Worm (Caenorhabditis elegans): ENCODE results near the gene ppgn-1.

ppgn-1 gene

ce11 chrIV:2311554-2311953 is 37.2 kb downstream of the ppgn-1 start:
- no peak for TF ChIP-seq snpc-4 (tag; optimal IDR thresholded peaks at IDR 0.05)
- no peak for TF ChIP-seq nhr-77 (tag; optimal IDR thresholded peaks at IDR 0.05)
- TF ChIP-seq lin-15B (tag; optimal IDR thresholded peaks at IDR 0.05): peak; percentile 18
- no peak for TF ChIP-seq nhr-237 (tag; optimal IDR thresholded peaks at IDR 0.05)
- no peak for TF ChIP-seq skn-1 (tag; optimal IDR thresholded peaks at IDR 0.05)
- no peak for TF ChIP-seq hmg-11 (tag; optimal IDR thresholded peaks at IDR 0.05)

ce11 chrIV:2308203-2308602 is 40.5 kb downstream of the ppgn-1 start:
- TF ChIP-seq pqm-1 (tag; optimal IDR thresholded peaks at IDR 0.05) (no peak), jun-1 (tag; optimal IDR thresholded peaks at IDR 0.05) (no peak), lin-15B (tag; optimal IDR thresholded peaks at IDR 0.05) (no peak), nhr-67 (tag; optimal IDR thresholded peaks at IDR 0.05) (no peak), hmg-11 (tag; optimal IDR thresholded peaks at IDR 0.05) (no peak), nhr-23 (tag; optimal IDR thresholded peaks at IDR 0.05) (no peak), nhr-28 (tag; optimal IDR thresholded peaks at IDR 0.05) (no peak), snpc-4 (tag; optimal IDR thresholded peaks at IDR 0.05) (no peak), fkh-10 (GFP tag; optimal IDR thresholded peaks at IDR 0.05) (no peak), elt-2 (tag; optimal IDR thresholded peaks at IDR 0.05) (no peak), nhr-43 (tag; optimal IDR thresholded peaks at IDR 0.05; ENCODE audit: poor library complexity, severe bottlenecking) (no peak), tbx-2 (tag; optimal IDR thresholded peaks at IDR 0.05) (no peak), pha-4 (tag; optimal IDR thresholded peaks at IDR 0.05) (no peak), ama-1 (optimal IDR thresholded peaks at IDR 0.05) (no peak), daf-12 (tag; optimal IDR thresholded peaks at IDR 0.05) (no peak), fkh-2 (tag; optimal IDR thresholded peaks at IDR 0.05) (no peak), lsy-12 (tag; optimal IDR thresholded peaks at IDR 0.05) (no peak), nhr-76 (tag; optimal IDR thresholded peaks at IDR 0.05) (no peak)

ce11 chrIV:2307374-2307773 is 41.3 kb downstream of the ppgn-1 start:
- TF ChIP-seq lin-15B (tag; optimal IDR thresholded peaks at IDR 0.05) (peak; percentile 21), nhr-12 (tag; optimal IDR thresholded peaks at IDR 0.05) (no peak)

- no peak for TF ChIP-seq nhr-25 (tag; optimal IDR thresholded peaks at IDR 0.05)
- no peak for TF ChIP-seq ceh-28 (tag; optimal IDR thresholded peaks at IDR 0.05)
- no peak for TF ChIP-seq elt-2 (tag; optimal IDR thresholded peaks at IDR 0.05)
- no peak for TF ChIP-seq nhr-28 (tag; optimal IDR thresholded peaks at IDR 0.05)
- no peak for TF ChIP-seq lin-39 (tag; optimal IDR thresholded peaks at IDR 0.05)
- no peak for TF ChIP-seq egl-5 (tag; optimal IDR thresholded peaks at IDR 0.05)
- no peak for TF ChIP-seq ceh-82 (tag; optimal IDR thresholded peaks at IDR 0.05)
- TF ChIP-seq snpc-4 (tag; optimal IDR thresholded peaks at IDR 0.05): no peak
- no peak for TF ChIP-seq fos-1 (tag; optimal IDR thresholded peaks at IDR 0.05)
- TF ChIP-seq egl-27 (tag; optimal IDR thresholded peaks at IDR 0.05): no peak
- TF ChIP-seq daf-12 (tag; optimal IDR thresholded peaks at IDR 0.05): no peak
- no peak for TF ChIP-seq elt-1 (tag; optimal IDR thresholded peaks at IDR 0.05)
- TF ChIP-seq unc-62 (GFP tag; optimal IDR thresholded peaks at IDR 0.05): no peak
- no peak for TF ChIP-seq nhr-67 (tag; optimal IDR thresholded peaks at IDR 0.05)
Observed at ce11 chrIV:2306447-2306846, 42.3 kb downstream of the ppgn-1 start, which contains the start of gene mksr-2. Gene mksr-2 (minus strand): TSS chrIV:2306547.

ce11 chrIV:2300186-2300585 is 48.5 kb downstream of the ppgn-1 start, which contains the start of gene lin-1:
Gene lin-1 (minus strand): TSS chrIV:2300286.
- no peak for TF ChIP-seq lsy-12 (tag; optimal IDR thresholded peaks at IDR 0.05)

- TF ChIP-seq pha-4 (tag; optimal IDR thresholded peaks at IDR 0.05): no peak
- no peak for TF ChIP-seq tbx-2 (tag; optimal IDR thresholded peaks at IDR 0.05)
- TF ChIP-seq daf-12 (tag; optimal IDR thresholded peaks at IDR 0.05): no peak
- TF ChIP-seq nhr-25 (tag; optimal IDR thresholded peaks at IDR 0.05): no peak
- no peak for TF ChIP-seq ama-1 (optimal IDR thresholded peaks at IDR 0.05)
- TF ChIP-seq ZK546.5 (tag; optimal IDR thresholded peaks at IDR 0.05): no peak
- no peak for TF ChIP-seq sea-2 (GFP tag; optimal IDR thresholded peaks at IDR 0.05)
- no peak for TF ChIP-seq egl-27 (tag; optimal IDR thresholded peaks at IDR 0.05)
- no peak for TF ChIP-seq fkh-2 (tag; optimal IDR thresholded peaks at IDR 0.05)
- TF ChIP-seq nhr-43 (tag; optimal IDR thresholded peaks at IDR 0.05; ENCODE audit: poor library complexity, severe bottlenecking): no peak
- TF ChIP-seq nhr-11 (tag; optimal IDR thresholded peaks at IDR 0.05): no peak
Observed at ce11 chrIV:2298388-2298787, 50.3 kb downstream of the ppgn-1 start.

Measured in whole organism, L3 larva.